Fruit fly (Drosophila melanogaster) whole organism: ENCODE measurements around the gene Oscillin.

Source experiments
- CG8478 ChIP-seq: fragments of >200 bp; optimal IDR thresholded peaks from 2 replicates; lab custom pipeline; 2018; ENCODE audit warnings: inconsistent platforms
- Dll ChIP-seq: fragments of >200 bp; optimal IDR thresholded peaks from 2 replicates; lab custom pipeline; 2017
- EcR ChIP-seq, 2 experiments: fragments of >200 bp; optimal IDR thresholded peaks; 2 replicates each; lab custom pipeline; 2017; ENCODE audit warnings: missing biosample characterization in 2 of 2, missing genetic modification characterization in 2 of 2, missing genetic modification reagents in 2 of 2
- pan ChIP-seq: fragments of >200 bp; optimal IDR thresholded peaks from 2 replicates; lab custom pipeline; 2017
- psq ChIP-seq: fragments of >200 bp; optimal IDR thresholded peaks from 2 replicates; lab custom pipeline; 2017
- usp ChIP-seq: fragments of >200 bp; optimal IDR thresholded peaks from 2 replicates; lab custom pipeline; 2017; ENCODE audit warnings: missing biosample characterization, missing genetic modification characterization, mixed read lengths

Gene Oscillin

DNA sequence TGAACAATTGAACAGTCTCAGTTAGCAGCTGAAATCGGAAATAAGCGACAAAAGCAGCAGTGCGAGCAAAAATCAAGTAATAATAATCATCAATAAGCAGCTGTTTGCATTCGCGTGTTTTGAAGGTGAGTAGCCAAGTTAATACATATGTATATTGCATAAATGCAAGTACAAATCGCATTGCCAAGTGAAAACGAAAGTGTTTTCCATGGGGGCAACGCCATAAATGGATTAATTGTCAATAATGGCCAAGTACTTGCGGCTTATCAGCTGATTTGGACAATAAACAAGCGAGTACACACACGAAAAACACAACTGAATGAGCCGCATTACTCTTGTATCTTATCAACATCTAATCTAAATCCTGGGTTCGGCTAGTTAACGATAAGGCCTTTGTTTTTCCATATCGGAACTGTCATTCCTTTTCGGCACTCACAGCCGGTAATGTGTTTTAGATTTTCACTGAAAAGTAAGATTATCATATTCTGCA lies 447 bp downstream of the Oscillin start:
- TF ChIP-seq CG8478 (lab: Kevin White, UChicago) = no peak
- no peak for TF ChIP-seq pan (lab: Kevin White, UChicago)
- no peak for TF ChIP-seq usp (GFP tag; lab: Kevin White, UChicago)

DNA sequence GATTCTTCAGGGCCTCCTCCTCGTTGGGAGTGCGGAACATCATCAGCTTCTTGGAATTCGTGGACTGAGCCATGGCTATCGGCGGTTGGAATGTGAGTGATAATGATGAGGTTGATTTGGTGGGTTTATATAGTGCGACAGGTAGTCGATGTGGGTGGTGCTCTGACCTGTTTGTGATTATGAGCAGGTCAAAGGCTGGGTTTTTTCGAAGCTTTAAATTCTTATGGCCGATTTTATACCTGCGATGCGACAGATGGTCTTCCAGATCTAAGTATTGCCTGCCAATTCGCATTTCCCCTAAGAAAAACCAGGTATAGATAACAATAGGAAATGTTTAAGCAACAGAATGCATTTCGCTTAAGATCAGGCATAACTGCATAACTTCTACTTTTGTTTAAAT lies 3.8 kb downstream of the Oscillin start, which contains the start of gene CG14014:
Gene CG14014 (minus strand): TSS at position 101 of the 400 bp plus-strand sequence.
- TF ChIP-seq pan (lab: Kevin White, UChicago) (no peak), usp (GFP tag; lab: Kevin White, UChicago) (no peak), Dll (no peak), EcR (GFP tag; optimal IDR thresholded peaks at IDR 0.05; lab: Kevin White, UChicago) (no peak), CG8478 (lab: Kevin White, UChicago) (no peak), psq (lab: Kevin White, UChicago) (no peak)

DNA sequence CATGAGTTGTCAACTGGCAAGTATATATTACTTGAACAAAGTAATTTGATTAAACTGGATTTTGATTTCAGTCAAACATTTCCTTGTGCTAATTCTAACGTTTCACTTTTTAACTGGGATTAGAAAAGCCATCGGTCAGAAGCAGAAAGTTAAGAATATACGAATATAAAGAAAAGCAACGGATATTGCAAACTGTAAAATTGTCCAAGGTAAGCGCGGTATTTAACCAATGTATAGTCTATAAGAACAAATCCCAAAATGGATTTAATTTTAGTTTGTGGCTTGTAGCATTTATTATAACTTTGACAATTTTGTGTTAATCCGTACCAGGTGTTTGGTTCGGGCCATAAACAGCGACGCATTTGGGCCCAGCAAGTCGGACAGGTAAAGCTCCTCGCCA lies 4.7 kb downstream of the Oscillin start, which contains the start of gene CG18269:
Gene CG18269 (plus strand): TSS at position 301 of the 400 bp plus-strand sequence.
- TF ChIP-seq EcR (GFP tag; optimal IDR thresholded peaks at IDR 0.05; lab: Kevin White, UChicago) = no peak
- TF ChIP-seq pan (lab: Kevin White, UChicago) = no peak
- no peak for TF ChIP-seq usp (GFP tag; lab: Kevin White, UChicago)
- TF ChIP-seq psq (lab: Kevin White, UChicago) = no peak
- TF ChIP-seq Dll = no peak
- TF ChIP-seq CG8478 (lab: Kevin White, UChicago) = no peak

DNA sequence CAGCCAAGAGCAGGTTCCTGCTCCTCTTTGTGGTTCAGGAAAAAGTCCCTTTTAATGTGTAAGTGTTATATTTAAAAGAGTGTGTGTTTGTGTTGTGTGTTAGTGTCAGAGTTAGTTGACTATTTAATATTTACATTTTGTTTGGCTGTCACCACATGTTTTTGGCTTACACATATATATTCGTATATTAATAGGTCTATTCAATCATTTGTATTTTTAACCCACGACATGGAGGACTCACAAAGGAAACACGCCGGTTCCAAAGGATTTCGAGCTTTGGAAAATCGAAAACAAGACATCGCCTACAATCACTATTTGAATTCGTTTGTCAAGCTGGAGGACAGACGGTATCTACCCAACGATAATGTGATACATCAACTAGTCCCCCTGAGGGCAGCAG lies 6.9 kb downstream of the Oscillin start, which contains the start of the genes CG14013 and CG14017:
Gene CG14013 (minus strand): TSS at position 101 of the 400 bp plus-strand sequence.
Gene CG14017 (plus strand): TSS at position 148 of the 400 bp plus-strand sequence.
- TF ChIP-seq psq (lab: Kevin White, UChicago) (no peak), CG8478 (lab: Kevin White, UChicago) (no peak)

DNA sequence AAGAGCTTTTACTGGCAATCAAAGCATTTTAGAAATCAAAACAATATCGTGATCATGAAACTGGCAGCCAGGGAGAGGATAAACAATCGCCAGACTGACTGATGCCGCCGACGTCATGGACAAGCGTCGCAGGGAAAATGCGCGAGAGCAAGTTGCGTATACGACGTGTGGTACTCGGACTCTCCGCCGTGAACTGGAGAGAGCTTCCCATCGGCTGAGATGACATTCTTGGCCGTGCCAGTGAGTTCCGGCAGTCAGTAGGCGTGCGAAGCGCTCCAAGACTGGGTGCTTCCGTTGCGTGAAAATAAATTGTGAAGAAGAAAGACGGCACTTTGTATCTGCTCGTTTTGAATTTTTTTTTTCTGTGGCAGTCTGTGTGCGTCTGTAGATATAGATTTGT lies 7.9 kb downstream of the Oscillin start, which contains the start of gene GluRIIA:
Gene GluRIIA (plus strand): TSS at position 255 of the 400 bp plus-strand sequence.
- no peak for TF ChIP-seq psq (lab: Kevin White, UChicago)
- no peak for TF ChIP-seq usp (GFP tag; lab: Kevin White, UChicago)
- no peak for TF ChIP-seq Dll
- TF ChIP-seq pan (lab: Kevin White, UChicago) = no peak
- no peak for TF ChIP-seq EcR (GFP tag; optimal IDR thresholded peaks at IDR 0.05; lab: Kevin White, UChicago)
- TF ChIP-seq CG8478 (lab: Kevin White, UChicago) = no peak

DNA sequence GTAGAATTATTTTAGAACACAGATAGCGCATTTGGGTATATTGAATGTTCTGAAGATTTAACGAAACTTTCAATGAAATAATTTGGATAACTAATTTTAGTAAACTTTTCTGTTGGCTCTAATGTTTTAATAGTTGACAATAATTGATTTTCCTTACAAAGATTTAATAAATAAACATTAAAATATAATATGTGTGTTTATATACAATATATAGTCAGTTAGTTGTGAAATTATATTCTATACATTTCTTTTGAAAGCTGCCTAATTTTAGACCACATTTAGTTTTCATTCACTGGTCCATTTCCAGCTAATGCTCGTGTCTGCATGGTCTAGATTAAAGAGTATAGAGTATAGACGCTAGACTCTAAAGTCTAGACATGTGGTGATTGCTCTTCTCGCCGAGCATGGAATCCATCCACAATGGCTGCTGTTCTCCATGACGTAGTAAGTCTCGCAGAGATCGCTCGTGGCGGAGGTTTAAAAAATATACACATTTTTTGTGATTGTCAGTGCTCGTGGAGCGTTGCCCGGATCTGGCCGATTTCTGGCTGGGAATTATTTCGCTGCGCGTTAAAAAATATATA lies 12.0 kb downstream of the Oscillin start, which contains the start of gene GluRIIB:
Gene GluRIIB (plus strand): TSS at position 534 of the 584 bp plus-strand sequence.
- TF ChIP-seq EcR (GFP tag; optimal IDR thresholded peaks at IDR 0.05; lab: Kevin White, UChicago) (no peak), pan (lab: Kevin White, UChicago) (no peak), CG8478 (lab: Kevin White, UChicago) (no peak), usp (GFP tag; lab: Kevin White, UChicago) (no peak), psq (lab: Kevin White, UChicago) (no peak), Dll (no peak)

DNA sequence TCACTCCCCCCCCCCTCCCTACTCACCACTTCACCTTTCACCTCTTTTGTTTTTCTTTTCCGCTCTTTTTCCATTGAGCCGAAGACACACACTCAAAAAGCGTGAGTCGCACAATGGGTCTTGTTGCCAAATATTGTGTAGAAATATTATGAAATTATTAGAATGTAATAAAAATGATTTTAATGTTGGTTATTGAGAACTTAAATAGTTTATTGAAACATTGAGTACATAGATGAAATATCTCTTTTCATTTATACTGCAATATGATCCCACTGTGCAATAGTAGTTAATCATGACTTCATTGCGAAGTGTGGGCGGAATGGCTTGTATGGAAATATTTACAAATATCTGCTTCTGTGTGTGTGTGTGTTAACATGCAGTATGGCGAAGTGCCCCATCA lies 20.2 kb downstream of the Oscillin start:
- TF ChIP-seq CG8478 (lab: Kevin White, UChicago) (no peak), pan (lab: Kevin White, UChicago) (no peak)

DNA sequence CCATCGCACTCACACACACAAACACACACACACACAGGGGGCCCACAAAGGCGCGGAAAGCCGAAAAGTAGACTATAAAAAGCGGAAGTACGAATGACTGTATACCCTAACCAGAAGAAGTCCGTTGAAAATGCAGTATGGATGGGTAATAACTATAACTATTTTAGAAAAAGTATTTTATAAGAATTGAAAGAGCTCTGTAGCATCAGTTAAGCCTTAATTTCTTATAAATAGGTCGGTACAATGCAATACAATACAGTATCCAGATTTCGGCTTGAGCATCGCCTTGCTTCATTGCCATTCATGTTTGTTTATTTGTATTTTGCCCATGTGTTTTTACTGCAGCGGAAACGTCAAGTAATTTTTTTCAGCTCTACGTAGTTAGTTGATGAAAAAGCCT lies 22.6 kb downstream of the Oscillin start:
- no peak for TF ChIP-seq EcR (GFP tag; optimal IDR thresholded peaks at IDR 0.05; lab: Kevin White, UChicago)
- no peak for TF ChIP-seq pan (lab: Kevin White, UChicago)
- TF ChIP-seq psq (lab: Kevin White, UChicago) = no peak
- no peak for TF ChIP-seq usp (GFP tag; lab: Kevin White, UChicago)
- no peak for TF ChIP-seq CG8478 (lab: Kevin White, UChicago)
- TF ChIP-seq Dll = no peak

DNA sequence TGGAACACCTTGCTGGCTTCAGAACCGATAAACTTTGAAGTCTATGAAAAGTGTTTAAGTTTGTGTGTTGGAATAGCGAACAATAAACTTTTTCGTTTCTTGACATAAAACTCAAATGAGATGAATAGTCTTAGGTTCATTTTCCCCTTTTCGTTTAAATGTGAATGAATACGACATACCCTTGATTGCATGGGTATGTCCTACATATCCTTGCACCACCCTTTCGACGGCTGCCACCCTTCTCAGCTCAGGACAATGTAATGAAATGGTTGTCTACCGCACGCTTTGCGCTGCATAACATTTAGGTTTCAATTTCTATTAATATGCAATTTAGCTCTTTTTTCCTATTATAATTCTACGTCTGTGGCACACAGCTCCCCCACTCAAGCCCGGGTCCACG lies 34.1 kb downstream of the Oscillin start, which contains the start of gene CG14011:
Gene CG14011 (minus strand): TSS at position 101 of the 400 bp plus-strand sequence.
- TF ChIP-seq psq (lab: Kevin White, UChicago) (no peak), CG8478 (lab: Kevin White, UChicago) (no peak), EcR (GFP tag; optimal IDR thresholded peaks at IDR 0.05; lab: Kevin White, UChicago) (no peak), Dll (no peak), pan (lab: Kevin White, UChicago) (no peak), usp (GFP tag; lab: Kevin White, UChicago) (no peak)

DNA sequence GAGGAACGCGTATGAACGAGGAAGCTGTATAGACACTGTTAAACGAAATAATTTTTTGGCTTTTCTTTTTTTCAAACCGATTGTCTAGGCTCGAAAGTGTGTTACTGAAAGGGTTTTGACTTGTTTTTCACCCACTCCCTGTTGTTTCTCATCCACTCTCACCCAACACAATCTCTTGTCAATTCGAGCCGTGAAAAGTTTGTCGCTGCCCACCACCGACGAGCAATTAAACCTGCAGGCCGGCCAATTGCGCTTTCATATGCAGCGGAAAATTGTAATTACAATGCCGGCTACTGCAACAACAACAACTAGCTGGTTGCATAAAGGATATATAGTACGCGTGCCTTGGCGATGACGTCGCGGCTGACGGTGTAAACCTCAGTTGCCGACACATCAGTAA lies 41.4 kb downstream of the Oscillin start, which contains the start of gene CG7251:
Gene CG7251 (minus strand): TSS at position 101 of the 400 bp plus-strand sequence.
- no peak for TF ChIP-seq psq (lab: Kevin White, UChicago)

DNA sequence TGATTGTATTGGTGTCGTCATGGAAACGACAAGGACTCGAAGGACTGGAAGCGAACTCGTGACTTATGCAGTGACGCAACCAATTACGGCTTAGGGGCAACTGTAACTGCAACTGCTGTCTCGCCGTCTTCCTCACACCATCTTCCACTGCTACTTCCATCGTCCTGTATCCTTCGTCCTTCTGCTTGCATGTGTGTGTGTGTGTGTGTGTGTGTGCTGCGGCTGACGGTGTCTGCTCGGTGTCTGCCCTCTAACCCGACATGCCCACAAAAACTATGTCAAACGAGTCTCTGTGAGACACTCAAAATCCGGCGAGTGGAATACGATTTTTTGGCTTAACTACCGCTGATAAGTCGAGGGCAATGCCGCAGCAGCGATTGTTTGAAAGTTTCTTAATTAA lies 47.0 kb downstream of the Oscillin start:
- TF ChIP-seq pan (lab: Kevin White, UChicago) = no peak
- TF ChIP-seq usp (GFP tag; lab: Kevin White, UChicago) = no peak
- no peak for TF ChIP-seq psq (lab: Kevin White, UChicago)
- TF ChIP-seq EcR (GFP tag; optimal IDR thresholded peaks at IDR 0.05; lab: Kevin White, UChicago) = no peak
- TF ChIP-seq Dll = no peak
- TF ChIP-seq CG8478 (lab: Kevin White, UChicago) = no peak

DNA sequence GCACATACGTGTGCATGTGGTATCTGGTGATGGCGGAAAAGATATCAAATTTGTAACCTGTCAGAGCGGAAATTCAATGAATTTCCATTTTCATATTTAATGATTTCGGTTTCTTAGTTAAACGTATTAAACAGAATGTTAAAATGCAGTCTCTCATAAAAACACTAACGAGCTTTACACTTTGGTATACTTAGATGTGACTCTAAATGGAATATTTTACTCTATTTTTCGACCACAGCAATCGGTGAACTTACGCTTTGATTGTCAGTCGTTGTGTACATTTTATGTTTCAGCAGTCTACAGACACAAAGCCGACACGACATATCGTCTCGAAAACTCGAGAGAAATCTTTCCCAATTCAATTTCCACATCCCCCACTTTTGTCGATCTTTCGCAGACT lies 49.6 kb downstream of the Oscillin start, which contains the start of gene CG18266:
Gene CG18266 (plus strand): TSS at position 301 of the 400 bp plus-strand sequence.
- TF ChIP-seq pan (lab: Kevin White, UChicago) (no peak), Dll (no peak), usp (GFP tag; lab: Kevin White, UChicago) (no peak), EcR (GFP tag; optimal IDR thresholded peaks at IDR 0.05; lab: Kevin White, UChicago) (no peak), psq (lab: Kevin White, UChicago) (no peak), CG8478 (lab: Kevin White, UChicago) (no peak)
